Worm (Caenorhabditis elegans): ENCODE results near the gene sup-35.

Gene sup-35

DNA sequence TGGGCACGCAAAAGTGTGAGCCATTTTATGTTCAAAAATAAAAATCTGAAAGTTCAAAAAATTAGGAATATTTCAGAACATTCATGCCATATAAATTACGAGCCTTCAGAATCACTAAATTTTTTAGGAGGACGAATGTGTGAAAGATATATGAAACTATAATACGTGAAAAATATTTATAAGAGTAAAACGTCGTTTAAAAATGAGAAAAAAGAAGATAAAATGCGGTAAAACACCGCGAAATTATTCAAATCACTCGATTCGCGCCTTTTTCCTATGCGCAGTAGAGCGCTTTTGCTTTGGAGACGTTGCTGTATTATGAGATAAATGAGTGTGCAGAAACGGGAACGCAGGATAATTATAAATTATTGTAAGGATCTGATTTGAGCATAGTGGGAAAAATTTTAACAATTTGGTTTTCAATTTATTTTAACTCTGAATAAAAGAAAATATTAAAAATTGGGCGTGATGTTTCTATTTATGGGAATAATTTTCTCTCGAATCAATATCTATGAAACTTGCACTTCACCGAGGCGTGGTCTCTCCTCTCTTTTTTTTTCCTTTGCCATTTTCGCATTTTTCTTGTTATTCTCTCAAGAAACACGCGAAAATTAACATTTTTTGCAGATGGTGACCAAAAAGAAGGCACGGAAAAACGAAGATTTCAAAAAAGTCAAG lies at the start of gene sup-35, which contains the start of gene Y48A6C.4:
TSS of gene sup-35 (minus strand) at position 51 of the 678 bp plus-strand sequence.
TSS of gene Y48A6C.4 (plus strand) at position 628 of the 678 bp plus-strand sequence.
- peak; percentile 91 for TF ChIP-seq lin-13 (GFP tag; optimal IDR thresholded peaks at IDR 0.05)
- peak; percentile 8 for TF ChIP-seq blmp-1 (tag; optimal IDR thresholded peaks at IDR 0.05; ENCODE audit: insufficient read depth)
- TF ChIP-seq gmeb-1 (tag; optimal IDR thresholded peaks at IDR 0.05): peak; percentile 93
- TF ChIP-seq mbf-1 (tag; optimal IDR thresholded peaks at IDR 0.05): no peak
- peak in 1 of 2 experiments; percentile 3 for TF ChIP-seq mdl-1 (tag; optimal IDR thresholded peaks at IDR 0.05)
- TF ChIP-seq unc-55 (GFP tag; optimal IDR thresholded peaks at IDR 0.05): peak; percentile 91
- peak; percentile 96 for TF ChIP-seq sma-3 (GFP tag; optimal IDR thresholded peaks at IDR 0.05)
- TF ChIP-seq nhr-12 (tag; optimal IDR thresholded peaks at IDR 0.05): no peak
- TF ChIP-seq nhr-6 (tag; optimal IDR thresholded peaks at IDR 0.05): peak; percentile 64
- TF ChIP-seq sem-4 (tag; optimal IDR thresholded peaks at IDR 0.05): peak; percentile 30
- no peak for TF ChIP-seq dmd-4 (tag; optimal IDR thresholded peaks at IDR 0.05)
- TF ChIP-seq fos-1 (tag; optimal IDR thresholded peaks at IDR 0.05): peak; percentile 34
- TF ChIP-seq nhr-129 (tag; optimal IDR thresholded peaks at IDR 0.05): peak; percentile 76
- no peak for TF ChIP-seq ZK546.5 (tag; optimal IDR thresholded peaks at IDR 0.05)
- peak; percentile 91 for TF ChIP-seq C34F6.9 (tag; optimal IDR thresholded peaks at IDR 0.05)
- TF ChIP-seq sma-9 (GFP tag; optimal IDR thresholded peaks at IDR 0.05): peak; percentile 77
- TF ChIP-seq sma-9 (tag; optimal IDR thresholded peaks at IDR 0.05): no peak
- peak; percentile 64 for TF ChIP-seq nhr-25 (tag; optimal IDR thresholded peaks at IDR 0.05)
- no peak for TF ChIP-seq lin-11 (tag; optimal IDR thresholded peaks at IDR 0.05)
- peak; percentile 73 for TF ChIP-seq F13H6.1 (tag; optimal IDR thresholded peaks at IDR 0.05)
- no peak for TF ChIP-seq ceh-82 (tag; optimal IDR thresholded peaks at IDR 0.05)
- TF ChIP-seq crh-2 (tag; optimal IDR thresholded peaks at IDR 0.05): peak; percentile 85
- TF ChIP-seq elt-3 (tag; optimal IDR thresholded peaks at IDR 0.05): no peak
- TF ChIP-seq snpc-4 (tag; optimal IDR thresholded peaks at IDR 0.05): peak; percentile 77
- TF ChIP-seq lsy-2 (tag; optimal IDR thresholded peaks at IDR 0.05): peak; percentile 57 to 90
- peak; percentile 61 for TF ChIP-seq nhr-21 (tag; optimal IDR thresholded peaks at IDR 0.05)
- TF ChIP-seq ztf-4 (tag; optimal IDR thresholded peaks at IDR 0.05): peak; percentile 49

DNA sequence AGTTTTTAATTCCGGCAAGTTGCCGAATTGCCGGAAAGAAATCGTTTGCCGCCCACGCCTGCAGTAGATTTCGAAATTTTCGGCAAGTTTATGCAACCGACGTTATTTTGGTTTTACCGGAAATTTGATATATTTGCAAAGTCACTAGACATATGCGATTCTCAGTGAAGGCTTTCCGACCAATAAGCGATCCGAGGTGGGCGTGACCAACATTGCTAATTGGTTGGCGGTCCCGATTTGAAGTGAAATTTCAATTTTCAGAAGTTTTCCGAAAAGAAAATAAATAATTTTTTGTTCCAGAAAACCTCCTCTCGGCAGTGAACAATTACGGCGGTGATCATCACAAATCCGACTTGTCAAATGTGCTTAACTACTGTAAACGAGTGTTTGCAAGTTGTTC lies 38.9 kb upstream of the sup-35 start:
- no peak for TF ChIP-seq ztf-11 (tag; optimal IDR thresholded peaks at IDR 0.05)
- no peak for TF ChIP-seq unc-39 (tag; optimal IDR thresholded peaks at IDR 0.05)
- no peak for TF ChIP-seq ceh-16 (tag; optimal IDR thresholded peaks at IDR 0.05)

DNA sequence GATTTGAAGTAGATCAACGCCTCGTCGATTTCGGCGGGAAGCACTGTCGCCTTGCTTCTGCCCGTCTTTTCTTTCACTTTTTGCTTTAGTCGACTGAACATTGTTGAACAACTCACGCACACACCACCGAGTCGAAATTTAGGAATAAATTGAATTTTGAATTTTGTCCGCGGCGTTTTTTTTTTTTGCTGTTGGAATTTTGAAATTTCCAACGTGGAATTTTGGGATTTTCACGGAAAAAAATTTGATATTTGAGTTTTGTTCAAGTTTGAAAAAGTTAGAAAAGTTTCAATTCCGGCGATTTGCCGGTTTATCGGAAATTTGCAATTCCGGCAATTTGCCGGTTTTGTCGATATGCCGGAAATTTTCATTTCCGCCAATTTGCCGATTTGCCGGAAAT lies 38.1 kb upstream of the sup-35 start, which contains the start of gene Y47D3A.31:
TSS of gene Y47D3A.31 (minus strand) at position 101 of the 400 bp plus-strand sequence.
- no peak for TF ChIP-seq nhr-6 (tag; optimal IDR thresholded peaks at IDR 0.05)
- no peak for TF ChIP-seq R02D3.7 (tag; optimal IDR thresholded peaks at IDR 0.05)
- no peak for TF ChIP-seq nhr-25 (tag; optimal IDR thresholded peaks at IDR 0.05)
- no peak for TF ChIP-seq snpc-4 (tag; optimal IDR thresholded peaks at IDR 0.05)
- TF ChIP-seq nhr-12 (tag; optimal IDR thresholded peaks at IDR 0.05): no peak
- no peak for TF ChIP-seq sma-3 (GFP tag; optimal IDR thresholded peaks at IDR 0.05)
- TF ChIP-seq elt-3 (tag; optimal IDR thresholded peaks at IDR 0.05): no peak

DNA sequence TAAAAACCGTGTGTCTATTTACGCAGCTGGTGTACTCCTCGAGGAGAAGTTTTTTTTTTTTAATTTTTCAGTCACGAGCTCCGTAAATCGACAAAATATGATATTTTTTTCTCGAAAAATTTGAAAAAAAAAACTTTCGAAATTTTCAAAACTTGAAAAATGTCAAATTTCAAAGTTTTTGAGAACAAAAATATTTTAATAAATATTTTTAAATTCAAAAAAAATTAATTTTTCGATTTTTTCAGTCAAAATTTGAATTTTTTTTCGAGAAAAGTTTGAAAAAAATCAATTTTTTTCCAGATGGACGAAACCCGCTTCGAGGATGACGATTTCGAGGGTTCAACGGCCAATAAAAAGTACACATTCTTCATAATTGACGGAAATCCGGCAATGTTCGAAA lies 35.5 kb upstream of the sup-35 start, which contains the start of gene cku-70:
TSS of gene cku-70 (plus strand) at position 301 of the 400 bp plus-strand sequence.
- TF ChIP-seq mdl-1 (tag; optimal IDR thresholded peaks at IDR 0.05) (no peak), nhr-129 (tag; optimal IDR thresholded peaks at IDR 0.05) (no peak), C34F6.9 (tag; optimal IDR thresholded peaks at IDR 0.05) (no peak), nhr-25 (tag; optimal IDR thresholded peaks at IDR 0.05) (no peak), lsy-2 (tag; optimal IDR thresholded peaks at IDR 0.05) (no peak), ceh-16 (tag; optimal IDR thresholded peaks at IDR 0.05) (no peak), aly-2 (tag; optimal IDR thresholded peaks at IDR 0.05) (no peak), Y55F3AM.14 (GFP tag; optimal IDR thresholded peaks at IDR 0.05) (no peak), lin-11 (tag; optimal IDR thresholded peaks at IDR 0.05) (no peak), sma-9 (GFP tag; optimal IDR thresholded peaks at IDR 0.05) (no peak), sma-9 (tag; optimal IDR thresholded peaks at IDR 0.05) (no peak), unc-55 (GFP tag; optimal IDR thresholded peaks at IDR 0.05) (no peak), unc-62 (GFP tag; optimal IDR thresholded peaks at IDR 0.05) (no peak)
